Worm (Caenorhabditis elegans) whole organism, late embryonic: ENCODE measurements around the gene C33D9.10.

Experiments used
- dve-1 ChIP-seq: sonication (generic microtip); optimal IDR thresholded peaks from 2 replicates; lab custom pipeline; 2017; ENCODE audit warnings: antibody characterized with exemption, mild to moderate bottlenecking, missing genetic modification characterization, missing compliant biosample characterization
- fkh-10 ChIP-seq: fragments of 150-350 bp; optimal IDR thresholded peaks from 2 replicates; lab custom pipeline; 2014; ENCODE audit warnings: missing biosample characterization, missing genetic modification reagents, missing genetic modification characterization
- pha-4 ChIP-seq: fragments of 150-350 bp; optimal IDR thresholded peaks from 2 replicates; lab custom pipeline; 2018; ENCODE audit warnings: missing biosample characterization, missing genetic modification reagents, missing genetic modification characterization
- zip-5 ChIP-seq: sonication (generic microtip); optimal IDR thresholded peaks from 2 replicates; lab custom pipeline; 2016; ENCODE audit warnings: missing genetic modification characterization, missing compliant biosample characterization

DNA sequence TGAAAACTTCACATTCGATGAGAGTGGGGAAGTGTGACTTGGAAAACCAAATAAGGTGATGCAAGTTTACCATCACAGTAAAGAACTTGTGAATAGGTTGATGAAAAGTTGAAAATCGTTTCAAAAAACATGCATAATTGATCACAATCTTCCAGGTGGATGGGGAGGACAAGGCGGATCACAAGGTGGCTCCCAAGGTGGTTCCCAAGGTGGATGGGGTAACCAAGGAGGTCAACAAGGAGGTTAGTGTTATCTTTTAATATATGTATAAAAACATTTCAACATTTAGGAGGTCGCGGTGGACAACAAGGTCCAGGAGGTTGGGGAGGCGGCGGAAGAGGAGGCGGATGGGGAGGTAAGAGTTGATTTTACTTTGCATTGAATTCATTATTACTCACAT lies 29.7 kb upstream of the C33D9.10 start, which contains the start of gene T28C6.10:
- TF ChIP-seq dve-1: no peak
- no peak for TF ChIP-seq pha-4 (tag; lab: Kevin White, UChicago)
- TF ChIP-seq zip-5: no peak
- no peak for TF ChIP-seq fkh-10 (GFP tag; lab: Kevin White, UChicago)
